Worm (Caenorhabditis elegans): ENCODE measurements around the gene pam-1.

The pam-1 gene

ce11 chrIV:7561614-7562142, 11.1 kb upstream of the pam-1 start, which contains the start of gene ima-3 (continued):
- TF ChIP-seq ZK337.2 (GFP tag; IDR thresholded peaks at IDR 0.05) (no peak), ceh-20 (GFP tag; IDR thresholded peaks at IDR 0.05) (no peak), F10B5.3 (tag; optimal IDR thresholded peaks at IDR 0.05) (no peak), dve-1 (tag; optimal IDR thresholded peaks at IDR 0.05; ENCODE audit: insufficient read depth) (peak; percentile 30), snpc-4 (tag; optimal IDR thresholded peaks at IDR 0.05) (no peak), Y5F2A.4 (GFP tag; optimal IDR thresholded peaks at IDR 0.05) (no peak), daf-8 (GFP tag; IDR thresholded peaks at IDR 0.05) (no peak), lin-29 (GFP tag; IDR thresholded peaks at IDR 0.05) (no peak), F26F4.8 (GFP tag; conservative IDR thresholded peaks at IDR 0.05) (no peak)

- TF ChIP-seq arid-1 (GFP tag; conservative IDR thresholded peaks at IDR 0.05): 0 out of 2 replicates have a peak, but pooled peaks have one; percentile 21
- peak; percentile 6; the same call in 1 of the 2 replicates for TF ChIP-seq lin-38 (GFP tag; IDR thresholded peaks at IDR 0.05)
- no peak for TF ChIP-seq daf-16 (GFP tag; optimal IDR thresholded peaks at IDR 0.05)
- no peak for TF ChIP-seq daf-16 (tag; optimal IDR thresholded peaks at IDR 0.05)
- TF ChIP-seq spr-1 (tag; optimal IDR thresholded peaks at IDR 0.05): no peak
- TF ChIP-seq nhr-111 (GFP tag; optimal IDR thresholded peaks at IDR 0.05): no peak
- no peak for TF ChIP-seq Y105C5A.15 (GFP tag; IDR thresholded peaks at IDR 0.05)
- no peak for TF ChIP-seq egl-43 (GFP tag; IDR thresholded peaks at IDR 0.05)
These were observed 8.6 kb upstream of the pam-1 start for ce11 chrIV:7559237-7559636.

- TF ChIP-seq ama-1 (optimal IDR thresholded peaks at IDR 0.05): peak; percentile 54
- no peak for TF ChIP-seq arid-1 (GFP tag; conservative IDR thresholded peaks at IDR 0.05)
- 0 out of 2 replicates have a peak, but pooled peaks have one; percentile 15 for TF ChIP-seq snpc-1.2 (GFP tag; IDR thresholded peaks at IDR 0.05)
These were observed 8.0 kb upstream of the pam-1 start for ce11 chrIV:7558653-7559052.

ce11 chrIV:7556265-7556866, 5.8 kb upstream of the pam-1 start, which contains the start of the genes F49E8.7, F49E8.8 and nprl-2:
Gene F49E8.7, minus strand, starts transcription at chrIV:7556365.
Gene F49E8.8, plus strand, starts transcription at chrIV:7556637.
Gene nprl-2, plus strand, starts transcription at chrIV:7556816.
- no peak for TF ChIP-seq ama-1 (optimal IDR thresholded peaks at IDR 0.05)
- TF ChIP-seq saeg-2 (GFP tag; IDR thresholded peaks at IDR 0.05): no peak
- no peak for TF ChIP-seq Y75B8A.6 (GFP tag; IDR thresholded peaks at IDR 0.05)
- no peak for TF ChIP-seq nhr-102 (tag; optimal IDR thresholded peaks at IDR 0.05)
- no peak for TF ChIP-seq lin-38 (GFP tag; IDR thresholded peaks at IDR 0.05)
- no peak for TF ChIP-seq tag-97 (GFP tag; IDR thresholded peaks at IDR 0.05)
- TF ChIP-seq nhr-237 (tag; optimal IDR thresholded peaks at IDR 0.05): no peak
- no peak for TF ChIP-seq ceh-44 (GFP tag; IDR thresholded peaks at IDR 0.05)
- TF ChIP-seq php-3 (GFP tag; IDR thresholded peaks at IDR 0.05): no peak
- no peak for TF ChIP-seq nhr-11 (tag; optimal IDR thresholded peaks at IDR 0.05)
- no peak for TF ChIP-seq egl-43 (GFP tag; IDR thresholded peaks at IDR 0.05)
- TF ChIP-seq ceh-62 (tag; optimal IDR thresholded peaks at IDR 0.05): no peak
- TF ChIP-seq mdl-1 (tag; optimal IDR thresholded peaks at IDR 0.05): no peak
- no peak for TF ChIP-seq nhr-77 (tag; optimal IDR thresholded peaks at IDR 0.05)
- TF ChIP-seq F26F4.8 (GFP tag; conservative IDR thresholded peaks at IDR 0.05): no peak
- no peak for TF ChIP-seq mep-1 (tag; optimal IDR thresholded peaks at IDR 0.05)
- TF ChIP-seq nhr-28 (tag; optimal IDR thresholded peaks at IDR 0.05): no peak
- TF ChIP-seq D1046.2 (GFP tag; IDR thresholded peaks at IDR 0.05): no peak
- TF ChIP-seq ztf-7 (tag; optimal IDR thresholded peaks at IDR 0.05): no peak

ce11 chrIV:7554351-7554750, 3.7 kb upstream of the pam-1 start, which contains the start of gene F49E8.6:
Gene F49E8.6, minus strand, starts transcription at chrIV:7554667.
- no peak for TF ChIP-seq php-3 (GFP tag; IDR thresholded peaks at IDR 0.05)
- TF ChIP-seq aha-1 (tag): peak; percentile 46
- no peak for TF ChIP-seq F26F4.8 (GFP tag; conservative IDR thresholded peaks at IDR 0.05)
- TF ChIP-seq mxl-3 (GFP tag; optimal IDR thresholded peaks at IDR 0.05): no peak
- no peak for TF ChIP-seq ZK546.5 (tag; optimal IDR thresholded peaks at IDR 0.05)
- peak; percentile 40 for TF ChIP-seq nhr-11 (tag; optimal IDR thresholded peaks at IDR 0.05)
- TF ChIP-seq ztf-11 (tag; optimal IDR thresholded peaks at IDR 0.05): no peak
- no peak for TF ChIP-seq daf-12 (tag; optimal IDR thresholded peaks at IDR 0.05)
- no peak for TF ChIP-seq dmd-9 (GFP tag; IDR thresholded peaks at IDR 0.05)
- no peak for TF ChIP-seq mdt-29 (GFP tag; IDR thresholded peaks at IDR 0.05)
- TF ChIP-seq ces-1 (GFP tag; optimal IDR thresholded peaks at IDR 0.05): no peak
- TF ChIP-seq unc-130 (GFP tag; optimal IDR thresholded peaks at IDR 0.05): no peak
- TF ChIP-seq lin-38 (GFP tag; IDR thresholded peaks at IDR 0.05): no peak
- no peak for TF ChIP-seq zag-1 (tag; optimal IDR thresholded peaks at IDR 0.05)
